Worm (Caenorhabditis elegans): ENCODE data around the gene let-756.

Gene let-756

ce11 chrIII:6380472-6380871, 26.5 kb upstream of the let-756 start, which contains the start of gene C16A3.5:
Gene C16A3.5, plus strand, starts transcription at chrIII:6380772.
- no peak for TF ChIP-seq nhr-2 (tag; optimal IDR thresholded peaks at IDR 0.05)
- TF ChIP-seq lin-32 (GFP tag; optimal IDR thresholded peaks at IDR 0.05), result no peak
- no peak for TF ChIP-seq lsy-2 (tag; optimal IDR thresholded peaks at IDR 0.05)
- no peak for TF ChIP-seq snpc-4 (tag; optimal IDR thresholded peaks at IDR 0.05)
- no peak for TF ChIP-seq ceh-43 (GFP tag; optimal IDR thresholded peaks at IDR 0.05)
- TF ChIP-seq sptf-1 (tag; optimal IDR thresholded peaks at IDR 0.05), result no peak
- no peak for TF ChIP-seq mep-1 (tag; optimal IDR thresholded peaks at IDR 0.05)

ce11 chrIII:6381584-6382391, 25.1 kb upstream of the let-756 start, which contains the start of gene znf-622:
Gene znf-622, plus strand, starts transcription at chrIII:6381634.
- TF ChIP-seq nhr-237 (tag; optimal IDR thresholded peaks at IDR 0.05), result no peak
- no peak for TF ChIP-seq flh-1 (GFP tag; optimal IDR thresholded peaks at IDR 0.05)
- no peak for TF ChIP-seq tbx-8 (GFP tag; optimal IDR thresholded peaks at IDR 0.05)
- TF ChIP-seq lsy-2 (tag; optimal IDR thresholded peaks at IDR 0.05), result no peak
- no peak for TF ChIP-seq elt-3 (tag; optimal IDR thresholded peaks at IDR 0.05)
- TF ChIP-seq unc-62 (GFP tag; optimal IDR thresholded peaks at IDR 0.05), result no peak
- no peak for TF ChIP-seq mep-1 (tag; optimal IDR thresholded peaks at IDR 0.05)
- no peak for TF ChIP-seq lin-13 (tag; optimal IDR thresholded peaks at IDR 0.05)
- no peak for TF ChIP-seq nhr-12 (tag; optimal IDR thresholded peaks at IDR 0.05)
- no peak for TF ChIP-seq lin-32 (GFP tag; optimal IDR thresholded peaks at IDR 0.05)
- no peak for TF ChIP-seq bed-3 (GFP tag; optimal IDR thresholded peaks at IDR 0.05)
- TF ChIP-seq unc-39 (tag; optimal IDR thresholded peaks at IDR 0.05), result no peak
- TF ChIP-seq mab-5 (tag; optimal IDR thresholded peaks at IDR 0.05), result no peak
- no peak for TF ChIP-seq ztf-11 (tag; optimal IDR thresholded peaks at IDR 0.05)
- no peak for TF ChIP-seq nhr-28 (tag; optimal IDR thresholded peaks at IDR 0.05)
- TF ChIP-seq ceh-39 (tag; optimal IDR thresholded peaks at IDR 0.05), result no peak

- no peak for TF ChIP-seq drap-1 (GFP tag; optimal IDR thresholded peaks at IDR 0.05)
- peak; percentile 95 for TF ChIP-seq lsy-2 (tag; optimal IDR thresholded peaks at IDR 0.05)
These were observed 23.8 kb upstream of the let-756 start, which contains the start of gene let-716 for ce11 chrIII:6382987-6383602. Gene let-716, plus strand, starts transcription at chrIII:6383552.

- TF ChIP-seq sem-2 (GFP tag; optimal IDR thresholded peaks at IDR 0.05), result no peak
- TF ChIP-seq nhr-2 (tag; optimal IDR thresholded peaks at IDR 0.05), result no peak
- no peak for TF ChIP-seq lin-32 (GFP tag; optimal IDR thresholded peaks at IDR 0.05)
- TF ChIP-seq nhr-237 (tag; optimal IDR thresholded peaks at IDR 0.05), result no peak
- TF ChIP-seq M03D4.4 (tag; optimal IDR thresholded peaks at IDR 0.05), result no peak
- TF ChIP-seq ceh-39 (tag; optimal IDR thresholded peaks at IDR 0.05), result no peak
- TF ChIP-seq hlh-1 (tag; optimal IDR thresholded peaks at IDR 0.05), result no peak
- no peak for TF ChIP-seq sptf-1 (tag; optimal IDR thresholded peaks at IDR 0.05)
- no peak for TF ChIP-seq snpc-4 (tag; optimal IDR thresholded peaks at IDR 0.05)
- TF ChIP-seq blmp-1 (tag; optimal IDR thresholded peaks at IDR 0.05), result no peak
- TF ChIP-seq flh-1 (GFP tag; optimal IDR thresholded peaks at IDR 0.05), result no peak
- TF ChIP-seq unc-62 (GFP tag; optimal IDR thresholded peaks at IDR 0.05), result no peak
- TF ChIP-seq elt-1 (tag; optimal IDR thresholded peaks at IDR 0.05; ENCODE audit: borderline replicate concordance, insufficient read depth), result no peak
- no peak for TF ChIP-seq ceh-83 (GFP tag; optimal IDR thresholded peaks at IDR 0.05)
- no peak for TF ChIP-seq lsy-2 (tag; optimal IDR thresholded peaks at IDR 0.05)
- no peak for TF ChIP-seq mep-1 (tag; optimal IDR thresholded peaks at IDR 0.05)
- no peak for TF ChIP-seq mab-5 (tag; optimal IDR thresholded peaks at IDR 0.05)
- TF ChIP-seq pha-4 (tag; optimal IDR thresholded peaks at IDR 0.05), result no peak
- no peak for TF ChIP-seq elt-3 (tag; optimal IDR thresholded peaks at IDR 0.05)
- TF ChIP-seq mls-2 (tag; optimal IDR thresholded peaks at IDR 0.05), result no peak
These were observed 17.4 kb upstream of the let-756 start, which contains the start of gene C16A3.2 for ce11 chrIII:6389533-6389932. Gene C16A3.2, plus strand, starts transcription at chrIII:6389833.

- TF ChIP-seq unc-39 (tag; optimal IDR thresholded peaks at IDR 0.05), result no peak
- no peak for TF ChIP-seq pha-4 (tag; optimal IDR thresholded peaks at IDR 0.05)
- TF ChIP-seq lin-13 (tag; optimal IDR thresholded peaks at IDR 0.05), result no peak
- no peak for TF ChIP-seq hlh-1 (tag; optimal IDR thresholded peaks at IDR 0.05)
These were observed 16.3 kb upstream of the let-756 start, which contains the start of gene smrc-1 for ce11 chrIII:6390644-6391043. Gene smrc-1, plus strand, starts transcription at chrIII:6390944.
